Fruit fly (Drosophila melanogaster) whole organism, adult: ENCODE measurements around the gene CG34303.
A peak's percentile ranks its signal among the peaks of the same experiment; 100 is the strongest.

ENCODE experiments used
- CG11617 ChIP-seq: fragments of 200-800 bp; sonication (Bioruptor generic); optimal IDR thresholded peaks from 2 replicates; lab custom pipeline; 2017; ENCODE audit warnings: mild to moderate bottlenecking, missing biosample characterization, missing genetic modification reagents, missing genetic modification characterization
- CG1620 ChIP-seq: fragments of 200-800 bp; sonication (Bioruptor generic); optimal IDR thresholded peaks from 2 replicates; lab custom pipeline; 2016; ENCODE audit warnings: missing biosample characterization, missing genetic modification characterization
- CG7045 ChIP-seq: fragments of 200-800 bp; sonication (Bioruptor generic); optimal IDR thresholded peaks from 2 replicates; lab custom pipeline; 2017; ENCODE audit warnings: missing biosample characterization, mild to moderate bottlenecking, missing genetic modification characterization
- CG7101 ChIP-seq: fragments of 200-800 bp; sonication (Bioruptor generic); optimal IDR thresholded peaks from 2 replicates; lab custom pipeline; 2018; ENCODE audit warnings: missing biosample characterization, mild to moderate bottlenecking, missing genetic modification characterization, moderate library complexity
- bab1 ChIP-seq: fragments of 200-800 bp; sonication (Bioruptor generic); optimal IDR thresholded peaks from 3 replicates; lab custom pipeline; 2019; ENCODE audit warnings: missing biosample characterization, mild to moderate bottlenecking, missing genetic modification characterization, moderate library complexity
- tj ChIP-seq: fragments of 200-800 bp; sonication (Bioruptor generic); optimal IDR thresholded peaks from 3 replicates; lab custom pipeline; 2017; ENCODE audit warnings: missing biosample characterization, mild to moderate bottlenecking, missing genetic modification characterization, moderate library complexity

DNA sequence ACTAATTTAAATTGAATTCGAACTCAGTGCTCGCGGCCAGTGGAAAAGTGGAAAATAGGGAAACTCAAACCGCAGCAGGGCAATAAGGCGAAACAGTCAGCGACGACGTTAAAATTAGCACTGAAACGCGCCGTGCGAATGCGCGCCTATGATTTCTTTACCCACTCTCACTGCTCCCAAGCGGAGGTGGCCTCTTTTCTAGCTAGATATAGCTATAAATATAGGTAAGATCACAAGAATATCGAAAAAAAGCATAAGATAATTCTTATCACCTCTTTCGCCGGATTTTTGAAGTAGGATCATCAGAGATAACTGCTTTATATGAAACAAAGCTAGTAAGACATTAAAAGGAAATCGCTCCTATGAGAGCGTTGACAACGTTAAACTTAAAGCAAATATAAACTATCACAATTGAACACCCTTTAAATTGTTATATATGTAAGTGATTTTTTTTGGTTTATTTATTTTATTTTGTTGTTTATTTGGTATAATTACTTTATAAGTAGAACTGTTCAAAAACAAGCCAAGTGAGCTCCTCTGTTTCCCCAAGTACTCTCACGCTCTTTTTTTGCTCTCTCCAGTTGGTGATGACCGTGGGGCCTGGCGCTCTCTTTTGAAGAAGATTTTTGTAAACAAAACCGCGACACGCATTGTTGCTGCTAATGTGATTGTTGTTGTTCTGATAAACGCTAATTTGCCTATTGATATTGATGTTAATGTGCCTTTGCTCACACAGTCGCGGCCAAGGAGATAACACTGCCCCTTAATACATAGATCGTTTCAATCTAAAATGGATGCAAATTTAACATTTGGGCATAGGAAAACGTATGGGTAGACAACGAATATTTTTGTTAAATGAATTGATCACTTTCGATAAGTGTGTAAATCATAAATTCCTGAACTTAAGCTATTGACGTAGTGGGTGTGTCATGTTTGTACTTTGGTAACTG, 11.8 kb downstream of the CG34303 start, which contains the start of gene tws:
- TF ChIP-seq CG7045 (GFP tag; lab: Kevin White, UChicago): no peak
- peak; percentile 14 for TF ChIP-seq CG1620 (GFP tag; lab: Kevin White, UChicago)
- TF ChIP-seq CG7101: peak; percentile 56
- TF ChIP-seq CG11617 (GFP tag; lab: Kevin White, UChicago): peak; percentile 76
- peak; percentile 52 for TF ChIP-seq bab1
- peak; percentile 36 for TF ChIP-seq tj (GFP tag; lab: Kevin White, UChicago)
